Fruit fly (Drosophila melanogaster) whole organism, prepupa: Measurements from ENCODE around the gene CG33647.

ENCODE experiments used
- CG1621 ChIP-seq: fragments of 200-800 bp; sonication (Bioruptor generic); optimal IDR thresholded peaks from 3 replicates; lab custom pipeline; 2018; ENCODE audit warnings: missing biosample characterization, mild to moderate bottlenecking, missing genetic modification characterization
- CG16779 ChIP-seq: fragments of 200-800 bp; sonication (Bioruptor generic); optimal IDR thresholded peaks from 3 replicates; lab custom pipeline; 2017; ENCODE audit warnings: missing biosample characterization, mild to moderate bottlenecking, missing genetic modification characterization
- CG32006 ChIP-seq: fragments of 200-800 bp; sonication (Bioruptor generic); optimal IDR thresholded peaks from 3 replicates; lab custom pipeline; 2017; ENCODE audit warnings: missing biosample characterization, mild to moderate bottlenecking, missing genetic modification characterization
- CG4318 ChIP-seq: fragments of 200-800 bp; sonication (Bioruptor generic); optimal IDR thresholded peaks from 3 replicates; lab custom pipeline; 2017; ENCODE audit warnings: missing biosample characterization, mild to moderate bottlenecking, missing genetic modification characterization
- CG6276 ChIP-seq: fragments of 200-800 bp; sonication (Bioruptor generic); optimal IDR thresholded peaks from 2 replicates; lab custom pipeline; 2017; ENCODE audit warnings: missing biosample characterization, mild to moderate bottlenecking, missing genetic modification characterization
- Hr39 ChIP-seq: fragments of 200-800 bp; sonication (Bioruptor generic); optimal IDR thresholded peaks from 2 replicates; lab custom pipeline; 2016; ENCODE audit warnings: missing biosample characterization, missing genetic modification characterization
- esn ChIP-seq: fragments of 200-800 bp; sonication (Bioruptor generic); optimal IDR thresholded peaks from 2 replicates; lab custom pipeline; 2016; ENCODE audit warnings: missing biosample characterization, mild to moderate bottlenecking, missing genetic modification characterization, moderate library complexity
- lz ChIP-seq: fragments of 200-800 bp; sonication (Bioruptor generic); optimal IDR thresholded peaks from 3 replicates; lab custom pipeline; 2016; ENCODE audit warnings: missing biosample characterization, missing genetic modification characterization

dm6 chr3L:19198772-19199171 lies 37.4 kb upstream of the CG33647 start:
- TF ChIP-seq CG6276 (GFP tag; lab: Kevin White, UChicago) = no peak
- no peak for TF ChIP-seq lz
- no peak for TF ChIP-seq CG1621
- TF ChIP-seq CG32006 (GFP tag; lab: Kevin White, UChicago) = no peak
- TF ChIP-seq esn (GFP tag; lab: Kevin White, UChicago) = no peak
- no peak for TF ChIP-seq Hr39 (GFP tag; lab: Kevin White, UChicago)
- TF ChIP-seq CG16779 (tag; lab: Kevin White, UChicago) = no peak
- TF ChIP-seq CG4318 (GFP tag; lab: Kevin White, UChicago) = no peak
